Fruit fly (Drosophila melanogaster) whole organism, embryonic: ENCODE measurements around the gene aop.

ENCODE experiments used
- Ada2b ChIP-seq: fragments of 200-800 bp; sonication (Bioruptor generic); IDR thresholded peaks from 2 replicates; pipeline ENCODE4 v1.3.6; 2022; ENCODE audit warnings: missing biosample characterization, missing genetic modification characterization
- Awh ChIP-seq: fragments of 200-800 bp; sonication (Bioruptor generic); IDR thresholded peaks from 2 replicates; pipeline ENCODE4, ENCODE4 v1.3.6; 2022; ENCODE audit warnings: missing biosample characterization, missing genetic modification characterization
- CG10431 ChIP-seq: fragments of 200-800 bp; sonication (Bioruptor generic); optimal IDR thresholded peaks from 3 replicates; lab custom pipeline; 2018; ENCODE audit warnings: missing biosample characterization, mild to moderate bottlenecking, missing genetic modification characterization
- CG10979 ChIP-seq: fragments of 200-800 bp; sonication (Bioruptor generic); optimal IDR thresholded peaks from 2 replicates; lab custom pipeline; 2018; ENCODE audit warnings: missing biosample characterization, mild to moderate bottlenecking, missing genetic modification characterization, moderate library complexity
- CG11504 ChIP-seq: fragments of 200-800 bp; sonication (Bioruptor generic); optimal IDR thresholded peaks from 3 replicates; lab custom pipeline; 2019; ENCODE audit warnings: missing biosample characterization, mild to moderate bottlenecking, missing genetic modification characterization, moderate library complexity
- CG14860 ChIP-seq: fragments of 200-800 bp; sonication (Bioruptor generic); IDR thresholded peaks from 3 replicates; pipeline ENCODE4 v1.3.6; 2022; ENCODE audit warnings: missing biosample characterization, missing genetic modification characterization; ENCODE audit not compliant: partially characterized antibody
- CG15269 ChIP-seq: fragments of 200-800 bp; sonication (Bioruptor generic); optimal IDR thresholded peaks from 2 replicates; lab custom pipeline; 2018; ENCODE audit warnings: missing biosample characterization, mild to moderate bottlenecking, missing genetic modification characterization, moderate library complexity
- CG1602 ChIP-seq: fragments of 200-800 bp; sonication (Bioruptor generic); optimal IDR thresholded peaks from 3 replicates; lab custom pipeline; 2016; ENCODE audit warnings: missing biosample characterization, missing genetic modification characterization
- CG16813 ChIP-seq: fragments of 200-800 bp; sonication (Bioruptor generic); IDR thresholded peaks from 3 replicates; pipeline ENCODE4 v1.3.6; 2022; ENCODE audit warnings: missing biosample characterization, missing genetic modification characterization; ENCODE audit not compliant: partially characterized antibody
- CG17328 ChIP-seq: fragments of 200-800 bp; sonication (Bioruptor generic); IDR thresholded peaks from 2 replicates; pipeline ENCODE4 v1.3.6; 2022; ENCODE audit warnings: missing biosample characterization, missing genetic modification characterization
- CG17802 ChIP-seq: fragments of 200-800 bp; sonication (Bioruptor generic); optimal IDR thresholded peaks from 2 replicates; lab custom pipeline; 2018; ENCODE audit warnings: missing biosample characterization, mild to moderate bottlenecking, missing genetic modification characterization, moderate library complexity
- CG17912 ChIP-seq: fragments of 200-800 bp; sonication (Bioruptor generic); optimal IDR thresholded peaks from 2 replicates; lab custom pipeline; 2018; ENCODE audit warnings: missing biosample characterization, mild to moderate bottlenecking, missing genetic modification characterization
- CG3281 ChIP-seq: fragments of 200-800 bp; sonication (Bioruptor generic); optimal IDR thresholded peaks from 3 replicates; lab custom pipeline; 2017; ENCODE audit warnings: missing biosample characterization, mild to moderate bottlenecking, missing genetic modification characterization
- CG3407 ChIP-seq: fragments of 200-800 bp; sonication (Bioruptor generic); optimal IDR thresholded peaks from 2 replicates; lab custom pipeline; 2018; ENCODE audit warnings: missing biosample characterization, mild to moderate bottlenecking, missing genetic modification characterization
- CG4707 ChIP-seq: fragments of 200-800 bp; sonication (Bioruptor generic); optimal IDR thresholded peaks from 2 replicates; lab custom pipeline; 2018; ENCODE audit warnings: missing biosample characterization, mild to moderate bottlenecking, missing genetic modification characterization, moderate library complexity
- CG5180 ChIP-seq: fragments of 200-800 bp; sonication (Bioruptor generic); optimal IDR thresholded peaks from 3 replicates; lab custom pipeline; 2017; ENCODE audit warnings: missing biosample characterization, missing genetic modification characterization, mild to moderate bottlenecking, moderate library complexity, missing genetic modification reagents
- CG6175 ChIP-seq: fragments of 200-800 bp; sonication (Bioruptor generic); IDR thresholded peaks from 3 replicates; pipeline ENCODE4 v1.3.6; 2022; ENCODE audit warnings: missing biosample characterization, missing genetic modification characterization
- CG6854 ChIP-seq: fragments of 200-800 bp; sonication (Bioruptor generic); optimal IDR thresholded peaks from 3 replicates; lab custom pipeline; 2017; ENCODE audit warnings: missing biosample characterization, mild to moderate bottlenecking, missing genetic modification characterization
- CG7372 ChIP-seq: fragments of 200-800 bp; sonication (Bioruptor generic); IDR thresholded peaks from 2 replicates; pipeline ENCODE4 v1.3.6; 2022; ENCODE audit warnings: missing biosample characterization, missing genetic modification characterization
- CG9876 ChIP-seq: fragments of 200-800 bp; sonication (Bioruptor generic); optimal IDR thresholded peaks from 2 replicates; lab custom pipeline; 2016; ENCODE audit warnings: missing biosample characterization, missing genetic modification characterization
- Dip2 ChIP-seq: fragments of 200-800 bp; sonication (Bioruptor generic); IDR thresholded peaks from 2 replicates; pipeline ENCODE4 v1.3.6; 2022; ENCODE audit warnings: missing biosample characterization, missing genetic modification characterization
- Dip3 ChIP-seq: fragments of 200-800 bp; sonication (Bioruptor generic); optimal IDR thresholded peaks from 3 replicates; lab custom pipeline; 2016; ENCODE audit warnings: missing biosample characterization, missing genetic modification characterization
- E2f1 ChIP-seq: fragments of 200-800 bp; sonication (Bioruptor generic); IDR thresholded peaks from 2 replicates; pipeline ENCODE4 v1.3.6; 2022; ENCODE audit warnings: missing biosample characterization, missing genetic modification characterization
- Elba2 ChIP-seq: fragments of 200-800 bp; sonication (Bioruptor generic); optimal IDR thresholded peaks from 3 replicates; lab custom pipeline; 2016; ENCODE audit warnings: missing biosample characterization, missing genetic modification characterization
- H2.0 ChIP-seq: fragments of 200-800 bp; sonication (Bioruptor generic); IDR thresholded peaks from 2 replicates; pipeline ENCODE4 v1.3.6; 2022; ENCODE audit warnings: missing biosample characterization, missing genetic modification characterization
- HHEX ChIP-seq: fragments of 200-800 bp; sonication (Bioruptor generic); optimal IDR thresholded peaks from 3 replicates; lab custom pipeline; 2017; ENCODE audit warnings: missing biosample characterization, mild to moderate bottlenecking, missing genetic modification characterization, missing genetic modification reagents
- HLH54F ChIP-seq: fragments of 200-800 bp; sonication (Bioruptor generic); optimal IDR thresholded peaks from 3 replicates; lab custom pipeline; 2016; ENCODE audit warnings: missing biosample characterization, missing genetic modification characterization
- HLHmδ ChIP-seq: fragments of 200-800 bp; sonication (Bioruptor generic); optimal IDR thresholded peaks from 2 replicates; lab custom pipeline; 2018; ENCODE audit warnings: missing biosample characterization, mild to moderate bottlenecking, missing genetic modification characterization, moderate library complexity
- Hr51 ChIP-seq, 2 experiments: fragments of 200-800 bp; sonication (Bioruptor generic); optimal IDR thresholded peaks; 2 replicates in 1 of 2; 3 replicates in 1 of 2; lab custom pipeline; 2016 to 2018; ENCODE audit warnings: missing biosample characterization in 2 of 2, missing genetic modification characterization in 2 of 2, mild to moderate bottlenecking in 1 of 2, moderate library complexity in 1 of 2
- Jarid2 ChIP-seq: fragments of 200-800 bp; sonication (Bioruptor generic); optimal IDR thresholded peaks from 3 replicates; lab custom pipeline; 2017; ENCODE audit warnings: mild to moderate bottlenecking, missing biosample characterization, missing genetic modification reagents, missing genetic modification characterization
- Meics ChIP-seq: fragments of 200-800 bp; sonication (Bioruptor generic); optimal IDR thresholded peaks from 2 replicates; lab custom pipeline; 2017; ENCODE audit warnings: missing biosample characterization, mild to moderate bottlenecking, missing genetic modification characterization
- Myb ChIP-seq: fragments of 200-800 bp; sonication (Bioruptor generic); optimal IDR thresholded peaks from 2 replicates; lab custom pipeline; 2016; ENCODE audit warnings: missing biosample characterization, missing genetic modification characterization
- Opbp ChIP-seq: fragments of 200-800 bp; sonication (Bioruptor generic); IDR thresholded peaks from 3 replicates; pipeline ENCODE4 v1.3.6; 2022; ENCODE audit warnings: missing biosample characterization, missing genetic modification characterization; ENCODE audit not compliant: partially characterized antibody
- Poxn ChIP-seq: fragments of 200-800 bp; sonication (Bioruptor generic); IDR thresholded peaks from 2 replicates; pipeline ENCODE4 v1.3.6; 2022; ENCODE audit warnings: missing biosample characterization, missing genetic modification characterization
- Ptx1 ChIP-seq: fragments of 200-800 bp; sonication (Bioruptor generic); IDR thresholded peaks from 2 replicates; pipeline ENCODE4 v1.3.6; 2022; ENCODE audit warnings: missing biosample characterization, missing genetic modification characterization
- Ravus ChIP-seq: fragments of 200-800 bp; sonication (Bioruptor generic); IDR thresholded peaks from 2 replicates; pipeline ENCODE4 v1.3.6; 2022; ENCODE audit warnings: missing biosample characterization, missing genetic modification characterization
- Rx ChIP-seq: fragments of 200-800 bp; sonication (Bioruptor generic); IDR thresholded peaks from 2 replicates; pipeline ENCODE4 v1.3.6; 2022; ENCODE audit warnings: missing biosample characterization, missing genetic modification characterization
- Usf ChIP-seq: fragments of 200-800 bp; sonication (Bioruptor generic); optimal IDR thresholded peaks from 2 replicates; lab custom pipeline; 2017; ENCODE audit warnings: missing genotype, missing biosample characterization, missing genetic modification characterization
- al ChIP-seq: fragments of 200-800 bp; sonication (Bioruptor generic); IDR thresholded peaks from 2 replicates; pipeline ENCODE4 v1.3.6; 2022; ENCODE audit warnings: missing biosample characterization, missing genetic modification characterization
- bab2 ChIP-seq: fragments of 200-800 bp; sonication (Bioruptor generic); optimal IDR thresholded peaks from 2 replicates; lab custom pipeline; 2016; ENCODE audit warnings: missing biosample characterization, missing genetic modification characterization
- bigmax ChIP-seq: fragments of 200-800 bp; sonication (Bioruptor generic); optimal IDR thresholded peaks from 2 replicates; lab custom pipeline; 2018; ENCODE audit warnings: missing biosample characterization, mild to moderate bottlenecking, missing genetic modification characterization
- ewg ChIP-seq: fragments of 200-800 bp; sonication (Bioruptor generic); optimal IDR thresholded peaks from 3 replicates; lab custom pipeline; 2017; ENCODE audit warnings: mild to moderate bottlenecking, missing biosample characterization, missing genetic modification reagents, missing genetic modification characterization
- gce ChIP-seq: fragments of 200-800 bp; sonication (Bioruptor generic); IDR thresholded peaks from 3 replicates; pipeline ENCODE4 v1.3.6; 2022; ENCODE audit warnings: missing biosample characterization, missing genetic modification characterization
- grau ChIP-seq: fragments of 200-800 bp; optimal IDR thresholded peaks from 3 replicates; lab custom pipeline; 2019; ENCODE audit warnings: missing biosample characterization, mild to moderate bottlenecking, missing genetic modification characterization, moderate library complexity
- gro ChIP-seq: fragments of 200-800 bp; sonication (Bioruptor generic); optimal IDR thresholded peaks from 2 replicates; lab custom pipeline; 2016; ENCODE audit warnings: missing biosample characterization, missing genetic modification characterization
- lilli ChIP-seq: fragments of 200-800 bp; sonication (Bioruptor generic); optimal IDR thresholded peaks from 3 replicates; lab custom pipeline; 2016; ENCODE audit warnings: missing biosample characterization, missing genetic modification characterization
- pfk ChIP-seq: fragments of 200-800 bp; sonication (Bioruptor generic); optimal IDR thresholded peaks from 2 replicates; lab custom pipeline; 2018; ENCODE audit warnings: missing biosample characterization, mild to moderate bottlenecking, missing genetic modification characterization, moderate library complexity
- psq ChIP-seq: fragments of 200-800 bp; sonication (Bioruptor generic); optimal IDR thresholded peaks from 2 replicates; lab custom pipeline; 2017; ENCODE audit warnings: missing biosample characterization, missing genetic modification characterization
- pum ChIP-seq: fragments of 200-800 bp; sonication (Bioruptor generic); optimal IDR thresholded peaks from 2 replicates; lab custom pipeline; 2016; ENCODE audit warnings: missing biosample characterization, missing genetic modification characterization
- repo ChIP-seq: fragments of 200-800 bp; sonication (Bioruptor generic); optimal IDR thresholded peaks from 2 replicates; lab custom pipeline; 2016; ENCODE audit warnings: missing biosample characterization, missing genetic modification characterization
- tx ChIP-seq: fragments of 200-800 bp; sonication (Bioruptor generic); optimal IDR thresholded peaks from 2 replicates; lab custom pipeline; 2016; ENCODE audit warnings: missing biosample characterization, missing genetic modification characterization

Gene aop

dm6 chr2L:2147208-2147607 is 31.3 kb downstream of the aop start, which contains the start of the genes CG11723 and Tbcd (continued):
- TF ChIP-seq CG5180 (GFP tag; lab: Kevin White, UChicago) (no peak), pum (peak; percentile 88), repo (peak; percentile 73), Rx (GFP tag; lab: Robert Waterston, UW) (peak; percentile 86), CG14860 (no peak), grau (tag; lab: Kevin White, UChicago) (peak; percentile 87), CG17912 (GFP tag; lab: Kevin White, UChicago) (peak; percentile 83), ewg (GFP tag; lab: Kevin White, UChicago) (no peak), Dip3 (GFP tag; lab: Kevin White, UChicago) (peak; percentile 83), bab2 (GFP tag; lab: Kevin White, UChicago) (peak; percentile 92), Elba2 (peak; percentile 28), Opbp (GFP tag; lab: Robert Waterston, UW) (no peak; the same call in 2 of the 3 replicates), lilli (peak; percentile 93), HLH54F (GFP tag; lab: Kevin White, UChicago) (peak; percentile 89), gce (peak; percentile 91), CG6175 (GFP tag; lab: Robert Waterston, UW) (peak; percentile 76; the same call in 2 of the 3 replicates), gro (peak; percentile 79), CG7372 (GFP tag; lab: Robert Waterston, UW) (peak; percentile 91), CG17328 (GFP tag; lab: Robert Waterston, UW) (peak; percentile 94), H2.0 (GFP tag; lab: Robert Waterston, UW) (peak; percentile 94), CG17802 (tag; lab: Kevin White, UChicago) (peak; percentile 71), psq (GFP tag; lab: Kevin White, UChicago) (peak; percentile 60), CG6854 (peak; percentile 68), bigmax (GFP tag; lab: Kevin White, UChicago) (no peak), Myb (GFP tag; lab: Kevin White, UChicago) (peak; percentile 79), pfk (peak; percentile 63), Ravus (GFP tag; lab: Robert Waterston, UW) (peak; percentile 63), Meics (GFP tag; lab: Kevin White, UChicago) (no peak), Poxn (GFP tag; lab: Robert Waterston, UW) (peak; percentile 61; the same call in 1 of the 2 replicates), Hr51 (GFP tag; optimal IDR thresholded peaks at IDR 0.05; lab: Kevin White, UChicago) (peak in 1 of 2 experiments; percentile 79), Ptx1 (peak; percentile 95), CG10431 (GFP tag; lab: Kevin White, UChicago) (peak; percentile 46), HHEX (GFP tag; lab: Kevin White, UChicago) (peak; percentile 85), Awh (peak; percentile 93), E2f1 (GFP tag; lab: Robert Waterston, UW) (peak; percentile 90), CG16813 (GFP tag; lab: Robert Waterston, UW) (peak; percentile 17; the same call in 1 of the 3 replicates), CG3407 (GFP tag; lab: Kevin White, UChicago) (no peak), tx (GFP tag; lab: Kevin White, UChicago) (peak; percentile 89), Dip2 (GFP tag; lab: Robert Waterston, UW) (peak; percentile 42; the same call in 1 of the 2 replicates), Ada2b (peak; percentile 91), CG10979 (tag; lab: Kevin White, UChicago) (peak; percentile 82), al (GFP tag; lab: Robert Waterston, UW) (peak; percentile 84), CG3281 (GFP tag; lab: Kevin White, UChicago) (no peak), CG15269 (tag; lab: Kevin White, UChicago) (no peak), Usf (peak; percentile 77), CG11504 (tag; lab: Kevin White, UChicago) (no peak), Jarid2 (GFP tag; lab: Kevin White, UChicago) (no peak), CG1602 (GFP tag; lab: Kevin White, UChicago) (peak; percentile 88), CG4707 (peak; percentile 33), CG9876 (GFP tag; lab: Kevin White, UChicago) (peak; percentile 72), HLHmδ (no peak)
